Fruit fly (Drosophila melanogaster) whole organism, prepupa: ENCODE data around the gene CG18814.

ENCODE experiments used
- CG11762 ChIP-seq: fragments of 200-800 bp; sonication (Bioruptor generic); optimal IDR thresholded peaks from 3 replicates; lab custom pipeline; 2016; ENCODE audit warnings: missing biosample characterization, missing genetic modification characterization; ENCODE audit not compliant: insufficient read depth
- CG9139 ChIP-seq: fragments of 200-800 bp; sonication (Bioruptor generic); optimal IDR thresholded peaks from 3 replicates; lab custom pipeline; 2017; ENCODE audit warnings: missing biosample characterization, mild to moderate bottlenecking, missing genetic modification characterization
- Lpt ChIP-seq: fragments of 200-800 bp; sonication (Bioruptor generic); optimal IDR thresholded peaks from 3 replicates; lab custom pipeline; 2016; ENCODE audit warnings: missing biosample characterization, missing genetic modification characterization
- Sox102F ChIP-seq: fragments of 200-800 bp; sonication (Bioruptor generic); optimal IDR thresholded peaks from 2 replicates; lab custom pipeline; 2016; ENCODE audit warnings: missing biosample characterization, mild to moderate bottlenecking, missing genetic modification characterization

dm6 chr3L:16392874-16393273 lies 23.2 kb downstream of the CG18814 start:
- TF ChIP-seq Lpt (GFP tag; lab: Kevin White, UChicago) (no peak), Sox102F (GFP tag; lab: Kevin White, UChicago) (no peak), CG9139 (no peak), CG11762 (GFP tag; lab: Kevin White, UChicago) (no peak)
